Worm (Caenorhabditis elegans) whole organism, young adult: Measurements from ENCODE around the gene Y39A1A.21.

Experiments
- B0261.1 ChIP-seq: sonication (generic microtip); optimal IDR thresholded peaks from 2 replicates; lab custom pipeline; 2016; ENCODE audit warnings: mild to moderate bottlenecking, missing genetic modification characterization, moderate library complexity, missing compliant biosample characterization
- C17E4.6 ChIP-seq: fragments of 200-800 bp; sonication (Bioruptor generic); IDR thresholded peaks from 2 replicates; pipeline ENCODE4 v1.3.6; 2022; ENCODE audit warnings: missing genetic modification reagents, missing genetic modification characterization, missing compliant biosample characterization
- D2030.7 ChIP-seq: fragments of 200-800 bp; sonication (Bioruptor generic); IDR thresholded peaks from 2 replicates; pipeline ENCODE4 v1.3.6; 2022; ENCODE audit warnings: missing genetic modification reagents, missing genetic modification characterization, missing compliant biosample characterization
- F33H1.4 ChIP-seq: fragments of 200-800 bp; sonication (Bioruptor generic); IDR thresholded peaks from 2 replicates; pipeline ENCODE4 v1.3.6; 2022; ENCODE audit warnings: missing genetic modification reagents, missing genetic modification characterization, missing compliant biosample characterization
- F49E8.2 ChIP-seq: sonication (generic microtip); optimal IDR thresholded peaks from 3 replicates; lab custom pipeline; 2017; ENCODE audit warnings: missing genetic modification characterization, mild to moderate bottlenecking, missing compliant biosample characterization, antibody characterized with exemption, moderate library complexity; ENCODE audit not compliant: insufficient read depth
- F55B11.4 ChIP-seq: sonication (generic microtip); optimal IDR thresholded peaks from 2 replicates; lab custom pipeline; 2016; ENCODE audit warnings: missing compliant biosample characterization, missing genetic modification characterization, borderline replicate concordance; ENCODE audit not compliant: insufficient read depth
- F57A8.1 ChIP-seq: fragments of 200-800 bp; sonication (Bioruptor generic); optimal IDR thresholded peaks from 2 replicates; lab custom pipeline; 2018; ENCODE audit warnings: mild to moderate bottlenecking, missing genetic modification characterization, moderate library complexity, missing compliant biosample characterization
- K12H6.12 ChIP-seq: fragments of 200-800 bp; sonication (Bioruptor generic); optimal IDR thresholded peaks from 2 replicates; lab custom pipeline; 2018; ENCODE audit warnings: mild to moderate bottlenecking, missing genetic modification characterization, missing compliant biosample characterization
- T07F8.4 ChIP-seq: sonication (generic microtip); optimal IDR thresholded peaks from 2 replicates; lab custom pipeline; 2016; ENCODE audit warnings: mild to moderate bottlenecking, missing genetic modification characterization, moderate library complexity, missing compliant biosample characterization
- Y56A3A.18 ChIP-seq: fragments of 200-800 bp; sonication (Bioruptor generic); IDR thresholded peaks from 2 replicates; pipeline ENCODE4 v1.3.6; 2022; ENCODE audit warnings: missing genetic modification reagents, missing genetic modification characterization, missing compliant biosample characterization
- Y79H2A.3 ChIP-seq: fragments of 200-800 bp; sonication (Bioruptor generic); conservative IDR thresholded peaks from 2 replicates; pipeline ENCODE4 v1.3.6; 2022; ENCODE audit warnings: missing genetic modification reagents, missing genetic modification characterization, missing compliant biosample characterization
- ZK185.1 ChIP-seq: sonication (generic microtip); optimal IDR thresholded peaks from 2 replicates; lab custom pipeline; 2016; ENCODE audit warnings: mild to moderate bottlenecking, missing genetic modification characterization, missing compliant biosample characterization; ENCODE audit not compliant: poor library complexity, severe bottlenecking
- ama-1 ChIP-seq, 3 experiments: fragments of 150-350 bp in 1 of 3; sonication (generic microtip) in 2 of 3; optimal IDR thresholded peaks; 2 replicates each; lab custom pipeline; 2014 to 2018; ENCODE audit warnings: missing biosample characterization in 2 of 3, missing genetic modification characterization in 2 of 3, missing genetic modification reagents in 2 of 3
- attf-6 ChIP-seq: fragments of 200-800 bp; sonication (Bioruptor generic); IDR thresholded peaks from 2 replicates; pipeline ENCODE4 v1.3.6; 2022; ENCODE audit warnings: missing genetic modification reagents, missing genetic modification characterization, missing compliant biosample characterization
- bed-1 ChIP-seq: fragments of 200-800 bp; sonication (Bioruptor generic); IDR thresholded peaks from 2 replicates; pipeline ENCODE4 v1.3.6; 2022; ENCODE audit warnings: missing genetic modification reagents, missing genetic modification characterization, missing compliant biosample characterization
- cebp-2 ChIP-seq: fragments of 200-800 bp; sonication (Bioruptor generic); IDR thresholded peaks from 2 replicates; pipeline ENCODE4 v1.3.6; 2022; ENCODE audit warnings: missing genetic modification characterization, missing compliant biosample characterization
- ceh-40 ChIP-seq: fragments of 200-800 bp; sonication (Bioruptor generic); IDR thresholded peaks from 2 replicates; pipeline ENCODE4 v1.3.6; 2022; ENCODE audit warnings: missing genetic modification characterization, missing compliant biosample characterization
- ceh-79 ChIP-seq: sonication (generic microtip); optimal IDR thresholded peaks from 2 replicates; lab custom pipeline; 2017; ENCODE audit warnings: mild to moderate bottlenecking, missing genetic modification characterization, missing compliant biosample characterization
- dpl-1 ChIP-seq: fragments of 150-350 bp; optimal IDR thresholded peaks from 2 replicates; lab custom pipeline; 2014; ENCODE audit warnings: missing biosample characterization, missing genetic modification reagents, missing genetic modification characterization
- efl-1 ChIP-seq: fragments of 150-350 bp; optimal IDR thresholded peaks from 2 replicates; lab custom pipeline; 2014; ENCODE audit warnings: missing biosample characterization, missing genetic modification reagents, missing genetic modification characterization
- egl-18 ChIP-seq: fragments of 200-800 bp; sonication (Bioruptor generic); IDR thresholded peaks from 2 replicates; pipeline ENCODE4 v1.3.6; 2022; ENCODE audit warnings: missing genetic modification reagents, missing genetic modification characterization, missing compliant biosample characterization
- ets-4 ChIP-seq: fragments of 200-800 bp; sonication (Bioruptor generic); optimal IDR thresholded peaks from 2 replicates; lab custom pipeline; 2018; ENCODE audit warnings: mild to moderate bottlenecking, missing genetic modification characterization, missing compliant biosample characterization
- hlh-26 ChIP-seq: fragments of 200-800 bp; sonication (Bioruptor generic); conservative IDR thresholded peaks from 2 replicates; pipeline ENCODE4 v1.3.6; 2022; ENCODE audit warnings: missing genetic modification reagents, missing genetic modification characterization, missing compliant biosample characterization
- hsf-1 ChIP-seq: fragments of 200-800 bp; sonication (Bioruptor generic); IDR thresholded peaks from 2 replicates; pipeline ENCODE4 v1.3.6; 2022; ENCODE audit warnings: missing genetic modification reagents, missing genetic modification characterization, missing compliant biosample characterization
- let-526 ChIP-seq: fragments of 200-800 bp; sonication (Bioruptor generic); IDR thresholded peaks from 2 replicates; pipeline ENCODE4 v1.3.6; 2022; ENCODE audit warnings: missing genetic modification reagents, missing genetic modification characterization, missing compliant biosample characterization
- lin-26 ChIP-seq: fragments of 200-800 bp; sonication (Bioruptor generic); IDR thresholded peaks from 2 replicates; pipeline ENCODE4 v1.3.6; 2022; ENCODE audit warnings: missing genetic modification reagents, missing genetic modification characterization, missing compliant biosample characterization
- lin-35 ChIP-seq, 3 experiments: fragments of 150-350 bp in 2 of 3; sonication (generic microtip) in 1 of 3; optimal IDR thresholded peaks; 2 replicates each; lab custom pipeline; 2014 to 2018; ENCODE audit warnings: missing biosample characterization in 3 of 3, missing genetic modification characterization in 3 of 3, missing genetic modification reagents in 3 of 3
- lir-1 ChIP-seq: fragments of 200-800 bp; sonication (Bioruptor generic); conservative IDR thresholded peaks from 2 replicates; pipeline ENCODE4 v1.3.6; 2022; ENCODE audit warnings: missing genetic modification reagents, missing genetic modification characterization, missing compliant biosample characterization
- madf-6 ChIP-seq: fragments of 200-800 bp; sonication (Bioruptor generic); IDR thresholded peaks from 2 replicates; pipeline ENCODE4 v1.3.6; 2022; ENCODE audit warnings: missing genetic modification reagents, missing genetic modification characterization, missing compliant biosample characterization
- mxl-1 ChIP-seq: sonication (generic microtip); optimal IDR thresholded peaks from 2 replicates; lab custom pipeline; 2016; ENCODE audit warnings: missing genetic modification characterization, missing compliant biosample characterization
- nfya-1 ChIP-seq: sonication (generic microtip); optimal IDR thresholded peaks from 2 replicates; lab custom pipeline; 2017; ENCODE audit warnings: antibody characterized with exemption, missing compliant biosample characterization, missing genetic modification characterization, borderline replicate concordance; ENCODE audit not compliant: insufficient read depth
- nhr-120 ChIP-seq: fragments of 200-800 bp; sonication (Bioruptor generic); IDR thresholded peaks from 2 replicates; pipeline ENCODE4 v1.3.6; 2022; ENCODE audit warnings: missing genetic modification characterization, missing compliant biosample characterization
- nhr-90 ChIP-seq: sonication (generic microtip); optimal IDR thresholded peaks from 2 replicates; lab custom pipeline; 2016; ENCODE audit warnings: missing genotype, mild to moderate bottlenecking, missing genetic modification characterization, missing compliant biosample characterization
- pbrm-1 ChIP-seq: fragments of 200-800 bp; sonication (Bioruptor generic); IDR thresholded peaks from 2 replicates; pipeline ENCODE4 v1.3.6; 2022; ENCODE audit warnings: missing genetic modification reagents, missing genetic modification characterization, missing compliant biosample characterization
- repo-1 ChIP-seq: sonication (generic microtip); optimal IDR thresholded peaks from 2 replicates; lab custom pipeline; 2017; ENCODE audit warnings: mild to moderate bottlenecking, missing genetic modification characterization, missing compliant biosample characterization
- rpc-1 ChIP-seq, 2 experiments: fragments of 150-350 bp in 1 of 2; sonication (generic microtip) in 1 of 2; optimal IDR thresholded peaks; 2 replicates each; lab custom pipeline; 2014 to 2018; ENCODE audit warnings: missing biosample characterization in 1 of 2, missing genetic modification characterization in 1 of 2, missing genetic modification reagents in 1 of 2, missing genotype in 1 of 2
- sea-2 ChIP-seq: fragments of 200-800 bp; sonication (Bioruptor generic); IDR thresholded peaks from 2 replicates; pipeline ENCODE4 v1.3.6; 2022; ENCODE audit warnings: missing genetic modification characterization, missing compliant biosample characterization
- snpc-1.1 ChIP-seq: sonication (generic microtip); optimal IDR thresholded peaks from 2 replicates; lab custom pipeline; 2017; ENCODE audit warnings: missing genetic modification characterization, mild to moderate bottlenecking, missing compliant biosample characterization, antibody characterized with exemption, moderate library complexity, missing genotype, missing genetic modification reagents; ENCODE audit not compliant: insufficient read depth
- snpc-1.3 ChIP-seq: sonication (generic microtip); optimal IDR thresholded peaks from 2 replicates; lab custom pipeline; 2017; ENCODE audit warnings: missing genetic modification characterization, mild to moderate bottlenecking, missing compliant biosample characterization, antibody characterized with exemption, moderate library complexity, missing genotype, missing genetic modification reagents; ENCODE audit not compliant: insufficient read depth
- snpc-3.4 ChIP-seq: sonication (generic microtip); optimal IDR thresholded peaks from 2 replicates; lab custom pipeline; 2017; ENCODE audit warnings: missing genetic modification characterization, mild to moderate bottlenecking, missing compliant biosample characterization, antibody characterized with exemption, moderate library complexity, missing genotype, missing genetic modification reagents
- somi-1 ChIP-seq: fragments of 200-800 bp; sonication (Bioruptor generic); optimal IDR thresholded peaks from 2 replicates; lab custom pipeline; 2018; ENCODE audit warnings: mild to moderate bottlenecking, missing genetic modification characterization, missing compliant biosample characterization
- tlf-1 ChIP-seq: fragments of 200-800 bp; sonication (Bioruptor generic); optimal IDR thresholded peaks from 2 replicates; lab custom pipeline; 2018; ENCODE audit warnings: mild to moderate bottlenecking, missing genetic modification characterization, missing compliant biosample characterization
- unc-130 ChIP-seq: sonication (generic microtip); optimal IDR thresholded peaks from 2 replicates; lab custom pipeline; 2016; ENCODE audit warnings: missing genetic modification reagents, missing genetic modification characterization, missing compliant biosample characterization
- xnd-1 ChIP-seq: sonication (generic microtip); optimal IDR thresholded peaks from 2 replicates; lab custom pipeline; 2016; ENCODE audit warnings: missing genotype, missing genetic modification reagents, missing genetic modification characterization, missing compliant biosample characterization
- zfh-2 ChIP-seq: fragments of 200-800 bp; sonication (Bioruptor generic); conservative IDR thresholded peaks from 2 replicates; pipeline ENCODE4 v1.3.6; 2022; ENCODE audit warnings: missing genetic modification reagents, missing genetic modification characterization, missing compliant biosample characterization
- ztf-6 ChIP-seq: fragments of 200-800 bp; sonication (Bioruptor generic); IDR thresholded peaks from 2 replicates; pipeline ENCODE4 v1.3.6; 2022; ENCODE audit warnings: missing genetic modification reagents, missing genetic modification characterization, missing compliant biosample characterization

The Y39A1A.21 gene

DNA sequence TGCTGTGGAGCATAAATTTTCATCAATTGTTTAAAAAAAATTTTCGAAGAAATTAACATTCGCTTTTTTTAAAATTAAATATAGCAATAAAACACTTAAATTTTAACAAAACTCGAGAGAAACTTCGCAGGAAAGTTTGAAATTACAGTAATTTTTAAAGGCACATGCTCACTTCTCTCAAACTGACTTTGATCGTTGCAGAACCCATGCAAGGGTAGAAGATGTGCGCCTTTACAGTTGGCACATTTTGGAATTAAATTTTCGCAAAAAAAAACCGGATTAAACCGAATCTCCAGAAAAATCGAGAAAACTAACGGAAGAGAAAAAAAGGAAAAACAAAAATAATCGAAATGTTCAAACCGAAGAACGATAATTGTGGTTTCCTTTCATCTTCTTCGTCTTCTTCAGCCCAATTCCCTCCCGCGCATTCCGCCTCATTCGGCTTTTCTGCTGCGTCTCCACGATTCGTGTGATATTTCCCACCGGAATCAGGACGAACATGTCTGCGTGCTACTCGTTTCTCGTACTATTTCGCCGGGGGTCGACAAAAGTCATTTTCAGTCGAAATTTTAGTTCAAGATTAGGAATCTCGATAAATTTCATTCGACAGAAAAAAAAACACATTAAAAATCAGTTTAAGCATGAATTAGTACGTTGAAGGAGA, 29.6 kb upstream of the Y39A1A.21 start (continued):
- TF ChIP-seq tlf-1 (GFP tag; lab: Kevin White, UChicago) (no peak), pbrm-1 (GFP tag; lab: Robert Waterston, UW) (no peak), ceh-79 (tag; lab: Kevin White, UChicago) (no peak), attf-6 (GFP tag; lab: Robert Waterston, UW) (no peak), lin-26 (no peak), F57A8.1 (GFP tag; lab: Kevin White, UChicago) (no peak), T07F8.4 (tag; lab: Kevin White, UChicago) (no peak), snpc-1.1 (no peak), xnd-1 (tag; lab: Kevin White, UChicago) (peak; percentile 9), somi-1 (GFP tag; lab: Kevin White, UChicago) (no peak), unc-130 (GFP tag; lab: Kevin White, UChicago) (no peak), sea-2 (GFP tag; lab: Robert Waterston, UW) (no peak), snpc-1.3 (tag; lab: Kevin White, UChicago) (no peak), Y56A3A.18 (GFP tag; lab: Robert Waterston, UW) (no peak), K12H6.12 (no peak), Y79H2A.3 (GFP tag; lab: Robert Waterston, UW) (no peak), bed-1 (GFP tag; lab: Robert Waterston, UW) (no peak), ceh-40 (GFP tag; lab: Robert Waterston, UW) (no peak), nhr-120 (no peak), nhr-90 (no peak), B0261.1 (tag; lab: Kevin White, UChicago) (no peak), F55B11.4 (tag; lab: Kevin White, UChicago) (no peak), D2030.7 (GFP tag; lab: Robert Waterston, UW) (no peak), F49E8.2 (tag; lab: Kevin White, UChicago) (no peak), lir-1 (GFP tag; lab: Robert Waterston, UW) (0 out of 2 replicates have a peak, but pooled peaks have one; percentile 28), snpc-3.4 (no peak), ZK185.1 (no peak), hsf-1 (GFP tag; lab: Robert Waterston, UW) (no peak), madf-6 (GFP tag; lab: Robert Waterston, UW) (0 out of 2 replicates have a peak, but pooled peaks have one; percentile 38), F33H1.4 (peak; percentile 60), ets-4 (GFP tag; lab: Kevin White, UChicago) (no peak), let-526 (GFP tag; lab: Robert Waterston, UW) (no peak), repo-1 (tag; lab: Kevin White, UChicago) (peak; percentile 10), C17E4.6 (no peak), efl-1 (GFP tag; lab: Kevin White, UChicago) (no peak), cebp-2 (GFP tag; lab: Robert Waterston, UW) (no peak), zfh-2 (GFP tag; lab: Robert Waterston, UW) (no peak), ama-1 (optimal IDR thresholded peaks at IDR 0.05; lab: Kevin White, UChicago) (no peak), ama-1 (GFP tag; optimal IDR thresholded peaks at IDR 0.05; lab: Kevin White, UChicago) (no peak), lin-35 (GFP tag; optimal IDR thresholded peaks at IDR 0.05; lab: Kevin White, UChicago) (no peak), rpc-1 (optimal IDR thresholded peaks at IDR 0.05; lab: Kevin White, UChicago) (no peak), rpc-1 (tag; optimal IDR thresholded peaks at IDR 0.05; lab: Kevin White, UChicago) (no peak), ztf-6 (no peak), hlh-26 (GFP tag; lab: Robert Waterston, UW) (no peak), dpl-1 (GFP tag; lab: Kevin White, UChicago) (no peak), nfya-1 (tag; lab: Kevin White, UChicago) (no peak), egl-18 (GFP tag; lab: Robert Waterston, UW) (no peak), mxl-1 (tag; lab: Kevin White, UChicago) (no peak)
